Fruit fly (Drosophila melanogaster): Measurements from ENCODE around the gene nSMase.
A peak's percentile ranks its signal among the peaks of the same experiment; 100 is the strongest.

The nSMase gene

dm6 chr3L:3179474-3179873 is 39.5 kb upstream of the nSMase start:
- TF ChIP-seq GATAd (GFP tag; optimal IDR thresholded peaks at IDR 0.05), result no peak
- TF ChIP-seq foxo (GFP tag; optimal IDR thresholded peaks at IDR 0.05), result peak; percentile 73 to 91
- TF ChIP-seq pan (optimal IDR thresholded peaks at IDR 0.05), result no peak
- TF ChIP-seq Myc (optimal IDR thresholded peaks at IDR 0.05), result no peak
- TF ChIP-seq sv (GFP tag; optimal IDR thresholded peaks at IDR 0.05), result peak; percentile 83
- no peak for TF ChIP-seq CrebA (GFP tag; optimal IDR thresholded peaks at IDR 0.05; ENCODE audit: borderline replicate concordance)
- TF ChIP-seq CG32264 (GFP tag; optimal IDR thresholded peaks at IDR 0.05), result peak; percentile 89
- peak; percentile 87 for TF ChIP-seq OdsH (GFP tag; optimal IDR thresholded peaks at IDR 0.05)
- no peak for TF ChIP-seq Jra (GFP tag; optimal IDR thresholded peaks at IDR 0.05)
- peak; percentile 89 for TF ChIP-seq rgr (GFP tag; optimal IDR thresholded peaks at IDR 0.05)
- TF ChIP-seq psq (GFP tag; optimal IDR thresholded peaks at IDR 0.05), result peak; percentile 75
- TF ChIP-seq Sp1 (GFP tag; optimal IDR thresholded peaks at IDR 0.05), result peak; percentile 83
- no peak for TF ChIP-seq Dif (GFP tag; optimal IDR thresholded peaks at IDR 0.05; ENCODE audit: partially characterized antibody)
- peak; percentile 10 for TF ChIP-seq Hr83 (GFP tag; optimal IDR thresholded peaks at IDR 0.05; ENCODE audit: poor library complexity, severe bottlenecking)
- no peak for TF ChIP-seq sage (GFP tag; optimal IDR thresholded peaks at IDR 0.05)
- no peak for TF ChIP-seq Hr78 (GFP tag; optimal IDR thresholded peaks at IDR 0.05)
- TF ChIP-seq Mio (GFP tag; optimal IDR thresholded peaks at IDR 0.05), result no peak
- no peak for TF ChIP-seq usp (GFP tag; optimal IDR thresholded peaks at IDR 0.05)
- TF ChIP-seq dl (GFP tag; optimal IDR thresholded peaks at IDR 0.05; ENCODE audit: insufficient read depth in 1 of 2, partially characterized antibody in 2 of 2), result no peak
- TF ChIP-seq lola (GFP tag; optimal IDR thresholded peaks at IDR 0.05), result no peak
- TF ChIP-seq CG9705 (GFP tag; optimal IDR thresholded peaks at IDR 0.05), result peak; percentile 48
- peak; percentile 93 for TF ChIP-seq fru (GFP tag; optimal IDR thresholded peaks at IDR 0.05)
- TF ChIP-seq HLH106 (tag; optimal IDR thresholded peaks at IDR 0.05), result peak; percentile 85
- TF ChIP-seq Rel (GFP tag; optimal IDR thresholded peaks at IDR 0.05), result peak; percentile 64
- no peak for TF ChIP-seq Rel (tag; optimal IDR thresholded peaks at IDR 0.05)
- no peak for TF ChIP-seq Abd-B (GFP tag; optimal IDR thresholded peaks at IDR 0.05)
- peak; percentile 90 for TF ChIP-seq br (GFP tag; optimal IDR thresholded peaks at IDR 0.05)
- TF ChIP-seq Dfd (GFP tag; optimal IDR thresholded peaks at IDR 0.05), result no peak
- TF ChIP-seq N (GFP tag; optimal IDR thresholded peaks at IDR 0.05), result no peak
- no peak for TF ChIP-seq brk (GFP tag; optimal IDR thresholded peaks at IDR 0.05)
- TF ChIP-seq tai (GFP tag; optimal IDR thresholded peaks at IDR 0.05), result no peak
- no peak for TF ChIP-seq jim (GFP tag; optimal IDR thresholded peaks at IDR 0.05)
- no peak for TF ChIP-seq Vsx2 (GFP tag; optimal IDR thresholded peaks at IDR 0.05; ENCODE audit: partially characterized antibody)
- peak; percentile 73 for TF ChIP-seq dmrt93B (GFP tag; optimal IDR thresholded peaks at IDR 0.05)
- peak; percentile 83 for TF ChIP-seq woc (GFP tag; optimal IDR thresholded peaks at IDR 0.05)
- TF ChIP-seq dsf (GFP tag; optimal IDR thresholded peaks at IDR 0.05; ENCODE audit: borderline replicate concordance), result no peak
- TF ChIP-seq Hnf4 (GFP tag; optimal IDR thresholded peaks at IDR 0.05), result no peak
- TF ChIP-seq ey (GFP tag; optimal IDR thresholded peaks at IDR 0.05), result peak; percentile 84
- TF ChIP-seq h (GFP tag; optimal IDR thresholded peaks at IDR 0.05), result peak; percentile 94

- TF ChIP-seq foxo (GFP tag; optimal IDR thresholded peaks at IDR 0.05) (no peak), Abd-B (GFP tag; optimal IDR thresholded peaks at IDR 0.05) (no peak), dl (GFP tag; optimal IDR thresholded peaks at IDR 0.05; ENCODE audit: insufficient read depth in 1 of 2, partially characterized antibody in 2 of 2) (no peak)
These were observed 34.9 kb upstream of the nSMase start, which contains the start of gene CG42494 for dm6 chr3L:3184104-3184503. Gene CG42494, plus strand, starts transcription at chr3L:3184404.

- TF ChIP-seq sage (GFP tag; optimal IDR thresholded peaks at IDR 0.05) (no peak), psq (GFP tag; optimal IDR thresholded peaks at IDR 0.05) (no peak), usp (GFP tag; optimal IDR thresholded peaks at IDR 0.05) (no peak), dl (GFP tag; optimal IDR thresholded peaks at IDR 0.05; ENCODE audit: insufficient read depth in 1 of 2, partially characterized antibody in 2 of 2) (no peak), tai (GFP tag; optimal IDR thresholded peaks at IDR 0.05) (no peak), CrebA (GFP tag; optimal IDR thresholded peaks at IDR 0.05; ENCODE audit: borderline replicate concordance) (no peak), Sp1 (GFP tag; optimal IDR thresholded peaks at IDR 0.05) (no peak), Myc (optimal IDR thresholded peaks at IDR 0.05) (no peak), Hr78 (GFP tag; optimal IDR thresholded peaks at IDR 0.05) (no peak), OdsH (GFP tag; optimal IDR thresholded peaks at IDR 0.05) (no peak), GATAd (GFP tag; optimal IDR thresholded peaks at IDR 0.05) (no peak)
These were observed 32.6 kb upstream of the nSMase start, which contains the start of gene CG32284 for dm6 chr3L:3186364-3186763. Gene CG32284, plus strand, starts transcription at chr3L:3186664.
